Worm (Caenorhabditis elegans): ENCODE results near the gene W02A2.5.

W02A2.5 gene

DNA sequence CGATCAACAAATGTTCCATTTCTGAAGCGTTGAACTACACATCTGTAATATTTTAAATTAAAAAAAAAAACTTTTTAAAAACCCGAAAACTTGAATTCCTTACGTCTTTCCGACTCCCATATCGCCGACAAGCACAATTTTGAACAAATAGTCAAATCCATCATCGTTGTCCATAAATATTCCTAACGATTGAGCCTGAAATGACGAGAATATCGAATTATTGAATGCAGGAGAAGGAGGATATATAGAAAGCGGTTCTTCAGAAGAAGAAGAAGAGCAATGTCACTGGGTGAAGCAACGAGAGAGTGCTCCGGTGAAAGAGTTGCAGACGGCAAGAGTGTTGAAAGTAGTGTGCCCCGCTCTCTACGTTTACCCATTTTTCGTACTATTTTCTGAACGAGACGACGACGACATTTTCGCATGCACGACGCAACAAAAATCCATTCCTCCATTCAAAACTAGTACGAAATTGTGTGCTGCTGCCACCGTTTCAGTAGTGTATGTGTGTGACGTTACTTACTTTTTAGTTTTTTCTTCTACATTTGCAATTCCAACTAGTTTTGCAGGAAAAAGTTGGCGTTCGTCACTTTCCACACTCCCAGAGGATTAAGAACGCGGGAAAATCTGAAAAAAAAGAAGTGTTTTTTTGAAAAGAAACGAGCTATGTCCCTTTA lies 41.2 kb downstream of the W02A2.5 start, which contains the start of gene rab-19 (continued):
- TF ChIP-seq nhr-71 (tag; optimal IDR thresholded peaks at IDR 0.05), result peak; percentile 27
- no peak for TF ChIP-seq lin-15B (tag; optimal IDR thresholded peaks at IDR 0.05)
- no peak for TF ChIP-seq mep-1 (tag; optimal IDR thresholded peaks at IDR 0.05)
- no peak for TF ChIP-seq hlh-17 (GFP tag; optimal IDR thresholded peaks at IDR 0.05; ENCODE audit: borderline replicate concordance)
- peak; percentile 19 to 28 for TF ChIP-seq efl-1 (optimal IDR thresholded peaks at IDR 0.05)
- peak in 1 of 2 experiments; percentile 9 for TF ChIP-seq efl-1 (GFP tag; optimal IDR thresholded peaks at IDR 0.05 in 1 of 2)
- TF ChIP-seq nhr-84 (tag; optimal IDR thresholded peaks at IDR 0.05), result no peak

DNA sequence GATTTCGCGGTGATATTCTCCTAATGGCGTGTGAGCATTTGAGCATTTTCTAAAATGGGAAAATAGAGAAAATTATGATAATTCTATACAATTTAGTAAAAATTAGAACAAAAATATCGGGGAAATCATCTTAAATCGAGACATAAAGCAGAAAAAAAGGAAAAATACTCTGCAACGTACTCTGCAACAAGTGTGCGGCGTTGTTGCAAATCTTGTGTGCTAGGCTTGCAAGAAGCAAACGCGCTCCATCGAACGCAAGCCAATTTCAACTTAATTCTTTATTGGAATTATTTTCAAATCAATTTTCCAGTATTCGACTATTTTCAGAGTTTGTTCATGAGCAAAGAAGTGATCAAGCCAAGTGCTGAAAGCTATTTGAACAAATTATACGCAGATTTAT lies 43.4 kb downstream of the W02A2.5 start, which contains the start of the genes Y62E10A.20, Y62E10A.23 and mdt-9:
Y62E10A.20 (minus strand) TSS at position 49 of the 400 bp plus-strand sequence.
Y62E10A.23 (plus strand) TSS at position 282 of the 400 bp plus-strand sequence.
mdt-9 (plus strand) TSS at position 338 of the 400 bp plus-strand sequence.
- TF ChIP-seq unc-98 (GFP tag; IDR thresholded peaks at IDR 0.05), result no peak
- TF ChIP-seq skn-1 (tag; optimal IDR thresholded peaks at IDR 0.05), result peak; percentile 90
- TF ChIP-seq lin-14 (GFP tag; optimal IDR thresholded peaks at IDR 0.05), result peak; percentile 76
- peak; percentile 67 for TF ChIP-seq fos-1 (tag; optimal IDR thresholded peaks at IDR 0.05)
- TF ChIP-seq nhr-19 (GFP tag; conservative IDR thresholded peaks at IDR 0.05), result peak; percentile 74
- no peak for TF ChIP-seq ceh-63 (GFP tag; optimal IDR thresholded peaks at IDR 0.05)
- peak; percentile 31 for TF ChIP-seq pax-3 (tag; optimal IDR thresholded peaks at IDR 0.05)
- TF ChIP-seq F16B12.6 (tag; optimal IDR thresholded peaks at IDR 0.05), result peak; percentile 19
- TF ChIP-seq dpl-1 (GFP tag; optimal IDR thresholded peaks at IDR 0.05), result peak; percentile 63 to 76 (median 75)
- peak; percentile 28 for TF ChIP-seq snpc-4 (tag; optimal IDR thresholded peaks at IDR 0.05)
- peak; percentile 69 to 86 (median 80) for TF ChIP-seq ceh-82 (tag; optimal IDR thresholded peaks at IDR 0.05)
- peak; percentile 65 for TF ChIP-seq lir-3 (tag; optimal IDR thresholded peaks at IDR 0.05; ENCODE audit: poor library complexity)
- TF ChIP-seq nhr-28 (tag; optimal IDR thresholded peaks at IDR 0.05), result no peak
- peak; percentile 75 for TF ChIP-seq xbp-1 (tag; optimal IDR thresholded peaks at IDR 0.05)
- TF ChIP-seq mdl-1 (tag; optimal IDR thresholded peaks at IDR 0.05), result peak in 1 of 2 experiments; percentile 69
- TF ChIP-seq ceh-88 (GFP tag; IDR thresholded peaks at IDR 0.05), result no peak
- TF ChIP-seq hlh-17 (GFP tag; optimal IDR thresholded peaks at IDR 0.05; ENCODE audit: borderline replicate concordance), result no peak
- TF ChIP-seq fkh-8 (tag; optimal IDR thresholded peaks at IDR 0.05), result peak; percentile 77
- no peak for TF ChIP-seq Y116A8C.19 (tag; optimal IDR thresholded peaks at IDR 0.05; ENCODE audit: borderline replicate concordance)
- peak; percentile 94 for TF ChIP-seq C16A3.4 (tag; optimal IDR thresholded peaks at IDR 0.05)
- no peak for TF ChIP-seq fkh-4 (tag; optimal IDR thresholded peaks at IDR 0.05; ENCODE audit: borderline replicate concordance)
- TF ChIP-seq nhr-237 (tag; optimal IDR thresholded peaks at IDR 0.05), result no peak
- no peak for TF ChIP-seq hlh-4 (tag; optimal IDR thresholded peaks at IDR 0.05)
- peak; percentile 85 for TF ChIP-seq rnt-1 (tag; optimal IDR thresholded peaks at IDR 0.05)
- no peak for TF ChIP-seq pqm-1 (tag; optimal IDR thresholded peaks at IDR 0.05)
- peak; percentile 83 for TF ChIP-seq snu-23 (GFP tag; optimal IDR thresholded peaks at IDR 0.05)
- peak; percentile 84 for TF ChIP-seq nhr-47 (tag; optimal IDR thresholded peaks at IDR 0.05)
- TF ChIP-seq hpl-2 (GFP tag; optimal IDR thresholded peaks at IDR 0.05), result peak; percentile 47
- TF ChIP-seq lin-15B (tag; optimal IDR thresholded peaks at IDR 0.05), result peak; percentile 89
- no peak for TF ChIP-seq egl-27 (tag; optimal IDR thresholded peaks at IDR 0.05)
- TF ChIP-seq nhr-90 (tag; optimal IDR thresholded peaks at IDR 0.05; ENCODE audit: poor library complexity), result peak; percentile 65
- TF ChIP-seq swsn-7 (tag; optimal IDR thresholded peaks at IDR 0.05), result peak; percentile 74
- TF ChIP-seq jun-1 (tag; optimal IDR thresholded peaks at IDR 0.05), result peak; percentile 64
- TF ChIP-seq unc-130 (tag; optimal IDR thresholded peaks at IDR 0.05), result peak; percentile 90
- TF ChIP-seq egl-13 (tag; optimal IDR thresholded peaks at IDR 0.05), result peak; percentile 31
- TF ChIP-seq lin-13 (GFP tag; optimal IDR thresholded peaks at IDR 0.05), result peak; percentile 79
- peak; percentile 54 for TF ChIP-seq irx-1 (tag; optimal IDR thresholded peaks at IDR 0.05)
- peak; percentile 18 for TF ChIP-seq sox-4 (tag; optimal IDR thresholded peaks at IDR 0.05)
- TF ChIP-seq tlp-1 (tag; optimal IDR thresholded peaks at IDR 0.05), result no peak
- TF ChIP-seq ztf-11 (tag; optimal IDR thresholded peaks at IDR 0.05), result peak in 1 of 2 experiments; percentile 47
- TF ChIP-seq elt-2 (tag; optimal IDR thresholded peaks at IDR 0.05), result peak; percentile 12
- TF ChIP-seq nhr-20 (tag; optimal IDR thresholded peaks at IDR 0.05), result peak; percentile 72
- peak; percentile 24 for TF ChIP-seq C04F5.9 (tag; optimal IDR thresholded peaks at IDR 0.05)
- TF ChIP-seq unc-62 (GFP tag; optimal IDR thresholded peaks at IDR 0.05), result no peak
- TF ChIP-seq nhr-84 (tag; optimal IDR thresholded peaks at IDR 0.05), result no peak
